Worm (Caenorhabditis elegans) whole organism, early embryonic: ENCODE results near the gene str-255.

ENCODE experiments used
- F13C5.2 ChIP-seq: sonication (generic microtip); optimal IDR thresholded peaks from 2 replicates; lab custom pipeline; 2017; ENCODE audit warnings: mild to moderate bottlenecking, missing genetic modification characterization, inconsistent platforms, missing compliant biosample characterization
- aly-1 ChIP-seq: sonication (generic microtip); optimal IDR thresholded peaks from 2 replicates; lab custom pipeline; 2016; ENCODE audit warnings: missing genetic modification characterization, missing compliant biosample characterization
- ama-1 ChIP-seq: fragments of 150-350 bp; optimal IDR thresholded peaks from 2 replicates; lab custom pipeline; 2014
- ceh-13 ChIP-seq: fragments of 200-800 bp; sonication (Bioruptor generic); optimal IDR thresholded peaks from 2 replicates; lab custom pipeline; 2018; ENCODE audit warnings: mild to moderate bottlenecking, missing genetic modification characterization, missing compliant biosample characterization
- ceh-36 ChIP-seq: sonication (generic microtip); optimal IDR thresholded peaks from 2 replicates; lab custom pipeline; 2016; ENCODE audit warnings: missing genetic modification characterization, inconsistent platforms, missing compliant biosample characterization
- ets-7 ChIP-seq: sonication (generic microtip); optimal IDR thresholded peaks from 2 replicates; lab custom pipeline; 2016; ENCODE audit warnings: missing genotype, missing genetic modification characterization, missing compliant biosample characterization
- hmg-4 ChIP-seq: fragments of 200-800 bp; sonication (Bioruptor generic); optimal IDR thresholded peaks from 2 replicates; lab custom pipeline; 2018; ENCODE audit warnings: mild to moderate bottlenecking, missing genetic modification characterization, missing compliant biosample characterization
- hnd-1 ChIP-seq: sonication (generic microtip); optimal IDR thresholded peaks from 2 replicates; lab custom pipeline; 2016; ENCODE audit warnings: missing genetic modification characterization, missing compliant biosample characterization
- tbx-11 ChIP-seq: fragments of 200-800 bp; sonication (Bioruptor generic); IDR thresholded peaks from 2 replicates; pipeline ENCODE4 v1.3.6; 2022; ENCODE audit warnings: missing genetic modification characterization, missing compliant biosample characterization
- tbx-37 ChIP-seq: fragments of 200-800 bp; sonication (Bioruptor generic); conservative IDR thresholded peaks from 2 replicates; pipeline ENCODE4 v1.3.6; 2022; ENCODE audit warnings: missing genetic modification reagents, missing genetic modification characterization, missing compliant biosample characterization
- tra-4 ChIP-seq: sonication (generic microtip); optimal IDR thresholded peaks from 2 replicates; lab custom pipeline; 2017; ENCODE audit warnings: missing genetic modification characterization, missing compliant biosample characterization

- TF ChIP-seq ama-1 (lab: Kevin White, UChicago): no peak
- no peak for TF ChIP-seq tbx-11
- TF ChIP-seq hmg-4 (GFP tag; lab: Kevin White, UChicago): no peak
- peak; percentile 73 for TF ChIP-seq tbx-37 (GFP tag; lab: Robert Waterston, UW)
- no peak for TF ChIP-seq hnd-1
- TF ChIP-seq ets-7 (tag; lab: Kevin White, UChicago): no peak
- no peak for TF ChIP-seq tra-4
- TF ChIP-seq ceh-13: no peak
- TF ChIP-seq ceh-36 (tag; lab: Kevin White, UChicago): no peak
- TF ChIP-seq F13C5.2 (tag; lab: Kevin White, UChicago): no peak
- no peak for TF ChIP-seq aly-1 (tag; lab: Kevin White, UChicago)
Observed at ce11 chrV:2126996-2127585, 36.5 kb downstream of the str-255 start, which contains the start of gene ldp-1.
